Worm (Caenorhabditis elegans): Measurements from ENCODE around the gene H12C20.7.

- TF ChIP-seq snpc-4 (tag; optimal IDR thresholded peaks at IDR 0.05) (no peak), pha-4 (tag; optimal IDR thresholded peaks at IDR 0.05) (no peak), tbx-8 (GFP tag; optimal IDR thresholded peaks at IDR 0.05) (no peak), M03D4.4 (tag; optimal IDR thresholded peaks at IDR 0.05) (no peak), unc-39 (tag; optimal IDR thresholded peaks at IDR 0.05) (no peak), lin-13 (tag; optimal IDR thresholded peaks at IDR 0.05) (no peak), mep-1 (tag; optimal IDR thresholded peaks at IDR 0.05) (no peak), blmp-1 (tag; optimal IDR thresholded peaks at IDR 0.05) (no peak), elt-1 (tag; optimal IDR thresholded peaks at IDR 0.05; ENCODE audit: borderline replicate concordance, insufficient read depth) (no peak), lsy-2 (tag; optimal IDR thresholded peaks at IDR 0.05) (no peak)
These were observed 10.1 kb downstream of the H12C20.7 start, which contains the start of gene srx-86 for ce11 chrV:11562643-11563042.

All from whole organism, mixed stage, embryonic.